Fruit fly (Drosophila melanogaster) whole organism, embryonic: ENCODE results near the gene CG46439.
A peak's percentile ranks its signal among the peaks of the same experiment; 100 is the strongest.

Source experiments
- Aef1 ChIP-seq: fragments of 200-800 bp; sonication (Bioruptor generic); IDR thresholded peaks from 3 replicates; pipeline ENCODE4 v1.3.6; 2022; ENCODE audit warnings: missing biosample characterization, missing genetic modification characterization
- Atf-2 ChIP-seq: fragments of 200-800 bp; sonication (Bioruptor generic); optimal IDR thresholded peaks from 2 replicates; lab custom pipeline; 2016; ENCODE audit warnings: missing biosample characterization, missing genetic modification characterization
- Bdp1 ChIP-seq: fragments of 200-800 bp; sonication (Bioruptor generic); optimal IDR thresholded peaks from 3 replicates; lab custom pipeline; 2016; ENCODE audit warnings: missing biosample characterization, missing genetic modification characterization
- CG10321 ChIP-seq: fragments of 200-800 bp; sonication (Bioruptor generic); IDR thresholded peaks from 2 replicates; pipeline ENCODE4 v1.3.6; 2022; ENCODE audit warnings: missing biosample characterization, missing genetic modification characterization
- CG11398 ChIP-seq: fragments of 200-800 bp; sonication (Bioruptor generic); optimal IDR thresholded peaks from 2 replicates; lab custom pipeline; 2016; ENCODE audit warnings: missing biosample characterization, missing genetic modification characterization
- CG11560 ChIP-seq: fragments of 200-800 bp; sonication (Bioruptor generic); IDR thresholded peaks from 3 replicates; pipeline ENCODE4 v1.3.6; 2022; ENCODE audit warnings: missing biosample characterization, missing genetic modification characterization
- CG11696 ChIP-seq: fragments of 200-800 bp; sonication (Bioruptor generic); IDR thresholded peaks from 2 replicates; pipeline ENCODE4 v1.3.6; 2022; ENCODE audit warnings: missing biosample characterization, missing genetic modification characterization
- CG12071 ChIP-seq: fragments of 200-800 bp; sonication (Bioruptor generic); optimal IDR thresholded peaks from 3 replicates; lab custom pipeline; 2018; ENCODE audit warnings: missing biosample characterization, mild to moderate bottlenecking, missing genetic modification characterization
- CG13296 ChIP-seq: fragments of 200-800 bp; sonication (Bioruptor generic); optimal IDR thresholded peaks from 3 replicates; lab custom pipeline; 2018; ENCODE audit warnings: missing biosample characterization, mild to moderate bottlenecking, missing genetic modification characterization
- CG14441 ChIP-seq: fragments of 200-800 bp; sonication (Bioruptor generic); IDR thresholded peaks from 2 replicates; pipeline ENCODE4 v1.3.6; 2022; ENCODE audit warnings: missing biosample characterization, missing genetic modification characterization
- CG16815 ChIP-seq: fragments of 200-800 bp; sonication (Bioruptor generic); optimal IDR thresholded peaks from 3 replicates; lab custom pipeline; 2017; ENCODE audit warnings: missing biosample characterization, mild to moderate bottlenecking, missing genetic modification characterization
- CG17328 ChIP-seq: fragments of 200-800 bp; sonication (Bioruptor generic); IDR thresholded peaks from 2 replicates; pipeline ENCODE4 v1.3.6; 2022; ENCODE audit warnings: missing biosample characterization, missing genetic modification characterization
- CG17361 ChIP-seq: fragments of 200-800 bp; sonication (Bioruptor generic); IDR thresholded peaks from 3 replicates; pipeline ENCODE4 v1.3.6; 2022; ENCODE audit warnings: missing biosample characterization, missing genetic modification characterization
- CG1832 ChIP-seq: fragments of 200-800 bp; sonication (Bioruptor generic); optimal IDR thresholded peaks from 2 replicates; lab custom pipeline; 2017; ENCODE audit warnings: missing biosample characterization, mild to moderate bottlenecking, missing genetic modification characterization, inconsistent platforms
- CG30020 ChIP-seq: fragments of 200-800 bp; optimal IDR thresholded peaks from 2 replicates; lab custom pipeline; 2019; ENCODE audit warnings: missing biosample characterization, mild to moderate bottlenecking, missing genetic modification characterization, moderate library complexity
- CG31365 ChIP-seq: fragments of 200-800 bp; sonication (Bioruptor generic); optimal IDR thresholded peaks from 2 replicates; lab custom pipeline; 2018; ENCODE audit warnings: missing biosample characterization, mild to moderate bottlenecking, missing genetic modification characterization
- CG3163 ChIP-seq: fragments of 200-800 bp; sonication (Bioruptor generic); optimal IDR thresholded peaks from 3 replicates; lab custom pipeline; 2016; ENCODE audit warnings: missing biosample characterization, missing genetic modification characterization
- CG3407 ChIP-seq: fragments of 200-800 bp; sonication (Bioruptor generic); optimal IDR thresholded peaks from 2 replicates; lab custom pipeline; 2018; ENCODE audit warnings: missing biosample characterization, mild to moderate bottlenecking, missing genetic modification characterization
- CG4404 ChIP-seq: fragments of 200-800 bp; sonication (Bioruptor generic); IDR thresholded peaks from 2 replicates; pipeline ENCODE4 v1.3.6; 2022; ENCODE audit warnings: missing biosample characterization, missing genetic modification characterization
- CG4424 ChIP-seq: fragments of 200-800 bp; sonication (Bioruptor generic); optimal IDR thresholded peaks from 3 replicates; lab custom pipeline; 2016; ENCODE audit warnings: missing biosample characterization, missing genetic modification characterization
- CG4820 ChIP-seq: fragments of 200-800 bp; sonication (Bioruptor generic); optimal IDR thresholded peaks from 3 replicates; lab custom pipeline; 2016; ENCODE audit warnings: missing biosample characterization, missing genetic modification characterization
- CG6272 ChIP-seq: fragments of 200-800 bp; sonication (Bioruptor generic); IDR thresholded peaks from 2 replicates; pipeline ENCODE4 v1.3.6; 2022; ENCODE audit warnings: missing biosample characterization, missing genetic modification characterization
- CG7271 ChIP-seq: fragments of 200-800 bp; sonication (Bioruptor generic); optimal IDR thresholded peaks from 2 replicates; lab custom pipeline; 2018; ENCODE audit warnings: missing biosample characterization, mild to moderate bottlenecking, missing genetic modification characterization, moderate library complexity
- CG8765 ChIP-seq: fragments of 200-800 bp; sonication (Bioruptor generic); IDR thresholded peaks from 2 replicates; pipeline ENCODE4 v1.3.6; 2022; ENCODE audit warnings: missing biosample characterization, missing genetic modification characterization
- CG8924 ChIP-seq: fragments of 200-800 bp; optimal IDR thresholded peaks from 3 replicates; lab custom pipeline; 2019; ENCODE audit warnings: missing biosample characterization, mild to moderate bottlenecking, missing genetic modification characterization, moderate library complexity
- CG9215 ChIP-seq: fragments of 200-800 bp; sonication (Bioruptor generic); IDR thresholded peaks from 2 replicates; pipeline ENCODE4 v1.3.6; 2022; ENCODE audit warnings: missing biosample characterization, missing genetic modification characterization
- CG9437 ChIP-seq: fragments of 200-800 bp; sonication (Bioruptor generic); optimal IDR thresholded peaks from 2 replicates; lab custom pipeline; 2018; ENCODE audit warnings: missing biosample characterization, mild to moderate bottlenecking, missing genetic modification characterization
- Camta ChIP-seq: fragments of 200-800 bp; sonication (Bioruptor generic); optimal IDR thresholded peaks from 2 replicates; lab custom pipeline; 2016; ENCODE audit warnings: missing biosample characterization, missing genetic modification characterization
- Fer3 ChIP-seq: fragments of 200-800 bp; sonication (Bioruptor generic); optimal IDR thresholded peaks from 2 replicates; lab custom pipeline; 2018; ENCODE audit warnings: missing biosample characterization, mild to moderate bottlenecking, missing genetic modification characterization, moderate library complexity
- Gsc ChIP-seq: fragments of 200-800 bp; sonication (Bioruptor generic); IDR thresholded peaks from 2 replicates; pipeline ENCODE4 v1.3.6; 2022; ENCODE audit warnings: missing biosample characterization, missing genetic modification characterization
- Lim3 ChIP-seq: fragments of 200-800 bp; sonication (Bioruptor generic); IDR thresholded peaks from 2 replicates; pipeline ENCODE4 v1.3.6; 2022; ENCODE audit warnings: missing biosample characterization, missing genetic modification characterization
- Oli ChIP-seq: fragments of 200-800 bp; sonication (Bioruptor generic); optimal IDR thresholded peaks from 2 replicates; lab custom pipeline; 2018; ENCODE audit warnings: missing biosample characterization, mild to moderate bottlenecking, missing genetic modification characterization, moderate library complexity
- Sox102F ChIP-seq: fragments of 200-800 bp; sonication (Bioruptor generic); optimal IDR thresholded peaks from 2 replicates; lab custom pipeline; 2018; ENCODE audit warnings: missing biosample characterization, mild to moderate bottlenecking, missing genetic modification characterization, moderate library complexity
- YL-1 ChIP-seq: fragments of 200-800 bp; sonication (Bioruptor generic); optimal IDR thresholded peaks from 3 replicates; lab custom pipeline; 2017; ENCODE audit warnings: missing biosample characterization, mild to moderate bottlenecking, missing genetic modification characterization
- bbx ChIP-seq: fragments of 200-800 bp; sonication (Bioruptor generic); IDR thresholded peaks from 2 replicates; pipeline ENCODE4 v1.3.6; 2022; ENCODE audit warnings: missing biosample characterization, missing genetic modification characterization; ENCODE audit not compliant: partially characterized antibody
- corto ChIP-seq: fragments of 200-800 bp; sonication (Bioruptor generic); optimal IDR thresholded peaks from 2 replicates; lab custom pipeline; 2016; ENCODE audit warnings: missing biosample characterization, mild to moderate bottlenecking, missing genetic modification characterization, moderate library complexity
- croc ChIP-seq: fragments of 200-800 bp; sonication (Bioruptor generic); conservative IDR thresholded peaks from 3 replicates; pipeline ENCODE4 v1.3.6; 2022; ENCODE audit warnings: missing biosample characterization, missing genetic modification characterization
- crp ChIP-seq, 2 experiments: fragments of 200-800 bp; sonication (Bioruptor generic); optimal IDR thresholded peaks; 2 replicates in 1 of 2; 3 replicates in 1 of 2; lab custom pipeline; 2017; ENCODE audit warnings: missing biosample characterization in 2 of 2, missing genetic modification characterization in 2 of 2, mild to moderate bottlenecking in 1 of 2, moderate library complexity in 1 of 2
- dmrt99B ChIP-seq: fragments of 200-800 bp; sonication (Bioruptor generic); optimal IDR thresholded peaks from 2 replicates; lab custom pipeline; 2018; ENCODE audit warnings: missing biosample characterization, mild to moderate bottlenecking, missing genetic modification characterization, moderate library complexity
- en ChIP-seq: fragments of 200-800 bp; sonication (Bioruptor generic); optimal IDR thresholded peaks from 2 replicates; lab custom pipeline; 2016; ENCODE audit warnings: missing biosample characterization, missing genetic modification characterization
- kah ChIP-seq: fragments of 200-800 bp; sonication (Bioruptor generic); optimal IDR thresholded peaks from 2 replicates; lab custom pipeline; 2018; ENCODE audit warnings: missing biosample characterization, mild to moderate bottlenecking, missing genetic modification characterization
- kni ChIP-seq: fragments of 200-800 bp; sonication (Bioruptor generic); optimal IDR thresholded peaks from 3 replicates; lab custom pipeline; 2017; ENCODE audit warnings: mild to moderate bottlenecking, missing biosample characterization, missing genetic modification reagents, missing genetic modification characterization
- pho ChIP-seq: fragments of 200-800 bp; sonication (Bioruptor generic); optimal IDR thresholded peaks from 2 replicates; lab custom pipeline; 2016; ENCODE audit warnings: missing biosample characterization, missing genetic modification characterization
- psq ChIP-seq: fragments of 200-800 bp; sonication (Bioruptor generic); optimal IDR thresholded peaks from 2 replicates; lab custom pipeline; 2017; ENCODE audit warnings: missing biosample characterization, missing genetic modification characterization
- sens-2 ChIP-seq: fragments of 200-800 bp; sonication (Bioruptor generic); IDR thresholded peaks from 2 replicates; pipeline ENCODE4 v1.3.6; 2022; ENCODE audit warnings: missing biosample characterization, missing genetic modification characterization
- seq ChIP-seq: fragments of 200-800 bp; sonication (Bioruptor generic); IDR thresholded peaks from 2 replicates; pipeline ENCODE4 v1.3.6; 2022; ENCODE audit warnings: missing biosample characterization, missing genetic modification characterization
- sisA ChIP-seq: fragments of 200-800 bp; sonication (Bioruptor generic); IDR thresholded peaks from 2 replicates; pipeline ENCODE4 v1.3.6; 2022; ENCODE audit warnings: missing biosample characterization, missing genetic modification characterization
- sqz ChIP-seq: fragments of 200-800 bp; sonication (Bioruptor generic); optimal IDR thresholded peaks from 3 replicates; lab custom pipeline; 2018; ENCODE audit warnings: missing biosample characterization, mild to moderate bottlenecking, missing genetic modification characterization
- unpg ChIP-seq: fragments of 200-800 bp; sonication (Bioruptor generic); optimal IDR thresholded peaks from 3 replicates; lab custom pipeline; 2018; ENCODE audit warnings: missing biosample characterization, mild to moderate bottlenecking, missing genetic modification characterization, moderate library complexity
- vnd ChIP-seq: fragments of 200-800 bp; sonication (Bioruptor generic); IDR thresholded peaks from 3 replicates; pipeline ENCODE4 v1.3.6; 2022; ENCODE audit warnings: missing biosample characterization, missing genetic modification characterization; ENCODE audit not compliant: partially characterized antibody
- z ChIP-seq: fragments of 200-800 bp; sonication (Bioruptor generic); IDR thresholded peaks from 3 replicates; pipeline ENCODE4 v1.3.6; 2022; ENCODE audit warnings: missing biosample characterization, missing genetic modification characterization

Gene CG46439

dm6 chr3L:11093046-11093520 is 3.0 kb downstream of the CG46439 start, which contains the start of gene JIL-1 (continued):
- TF ChIP-seq CG11560 (tag; lab: Robert Waterston, UW) (peak; percentile 20; the same call in 1 of the 3 replicates), bbx (peak; percentile 89), CG17361 (peak; percentile 61), en (no peak), unpg (GFP tag; lab: Kevin White, UChicago) (peak; percentile 30), YL-1 (GFP tag; lab: Kevin White, UChicago) (no peak), psq (GFP tag; lab: Kevin White, UChicago) (peak; percentile 88), CG11398 (no peak), Lim3 (GFP tag; lab: Robert Waterston, UW) (no peak), CG7271 (tag; lab: Kevin White, UChicago) (no peak), Fer3 (tag; lab: Kevin White, UChicago) (peak; percentile 54), CG3407 (GFP tag; lab: Kevin White, UChicago) (peak; percentile 46), Sox102F (GFP tag; lab: Kevin White, UChicago) (peak; percentile 42), dmrt99B (peak; percentile 16), CG12071 (GFP tag; lab: Kevin White, UChicago) (peak; percentile 14), CG31365 (tag; lab: Kevin White, UChicago) (no peak), Atf-2 (no peak), CG17328 (GFP tag; lab: Robert Waterston, UW) (peak; percentile 64), CG4404 (GFP tag; lab: Robert Waterston, UW) (peak; percentile 54; the same call in 1 of the 2 replicates), kah (GFP tag; lab: Kevin White, UChicago) (no peak), CG9437 (GFP tag; lab: Kevin White, UChicago) (peak; percentile 30), sqz (GFP tag; lab: Kevin White, UChicago) (peak; percentile 13), Oli (tag; lab: Kevin White, UChicago) (peak; percentile 35), corto (GFP tag; lab: Kevin White, UChicago) (no peak), CG9215 (GFP tag; lab: Robert Waterston, UW) (peak; percentile 68), CG3163 (no peak), z (GFP tag; lab: Robert Waterston, UW) (0 out of 3 replicates have a peak, but pooled peaks have one; percentile 28), CG10321 (GFP tag; lab: Robert Waterston, UW) (no peak), CG14441 (GFP tag; lab: Robert Waterston, UW) (peak; percentile 77), CG30020 (tag; lab: Kevin White, UChicago) (peak; percentile 33), vnd (GFP tag; lab: Robert Waterston, UW) (peak; percentile 77), seq (GFP tag; lab: Robert Waterston, UW) (no peak), CG8924 (tag; lab: Kevin White, UChicago) (peak; percentile 12), Aef1 (GFP tag; lab: Robert Waterston, UW) (peak; percentile 47), CG8765 (GFP tag; lab: Robert Waterston, UW) (no peak), crp (GFP tag; optimal IDR thresholded peaks at IDR 0.05; lab: Kevin White, UChicago) (peak in 1 of 2 experiments; percentile 64), CG11696 (GFP tag; lab: Robert Waterston, UW) (no peak), CG6272 (GFP tag; lab: Robert Waterston, UW) (peak; percentile 94), pho (GFP tag; lab: Kevin White, UChicago) (peak; percentile 55), Bdp1 (GFP tag; lab: Kevin White, UChicago) (peak; percentile 15), CG4820 (GFP tag; lab: Kevin White, UChicago) (peak; percentile 52), Gsc (no peak), Camta (GFP tag; lab: Kevin White, UChicago) (peak; percentile 37), CG4424 (GFP tag; lab: Kevin White, UChicago) (peak; percentile 44), kni (GFP tag; lab: Kevin White, UChicago) (no peak), CG13296 (GFP tag; lab: Kevin White, UChicago) (peak; percentile 47), croc (GFP tag; lab: Robert Waterston, UW) (peak; percentile 54; the same call in 2 of the 3 replicates), CG16815 (GFP tag; lab: Kevin White, UChicago) (peak; percentile 57), sisA (GFP tag; lab: Robert Waterston, UW) (peak; percentile 79), CG1832 (no peak), sens-2 (no peak)
